Worm (Caenorhabditis elegans): Measurements from ENCODE around the gene ZK177.3.

Gene ZK177.3

DNA sequence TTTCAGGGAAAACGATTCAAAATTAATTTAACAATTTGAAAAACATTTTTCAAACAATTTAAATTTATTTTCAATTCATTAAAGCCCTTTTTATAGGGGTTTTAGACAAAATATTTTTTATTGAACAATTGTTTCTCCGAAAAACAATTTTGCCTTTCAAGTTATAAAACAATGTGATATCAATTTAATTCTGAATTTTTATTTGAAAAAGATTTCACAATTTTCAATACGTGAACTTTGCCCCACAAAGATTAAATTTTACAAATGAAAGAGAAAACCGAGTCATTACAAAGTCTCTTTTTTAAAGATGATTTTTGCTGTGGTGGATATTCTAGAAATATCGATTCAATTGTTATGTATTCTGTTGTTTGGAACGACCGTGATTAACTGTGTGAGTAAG is 3.3 kb downstream of the ZK177.3 start, which contains the start of gene ZK177.2:
ZK177.2 (plus strand) TSS at position 301 of the 400 bp plus-strand sequence.
- no peak for TF ChIP-seq ztf-16 (tag; optimal IDR thresholded peaks at IDR 0.05)
- TF ChIP-seq nfya-1 (tag; optimal IDR thresholded peaks at IDR 0.05): no peak
- TF ChIP-seq pax-1 (tag; optimal IDR thresholded peaks at IDR 0.05): no peak
- TF ChIP-seq C08G9.2 (tag; optimal IDR thresholded peaks at IDR 0.05): no peak
- TF ChIP-seq nhr-232 (tag; optimal IDR thresholded peaks at IDR 0.05): no peak
- TF ChIP-seq dmd-4 (tag; optimal IDR thresholded peaks at IDR 0.05; ENCODE audit: borderline replicate concordance): no peak
- no peak for TF ChIP-seq pha-2 (tag; optimal IDR thresholded peaks at IDR 0.05)
- TF ChIP-seq pros-1 (tag; optimal IDR thresholded peaks at IDR 0.05): no peak
- TF ChIP-seq rnt-1 (tag; optimal IDR thresholded peaks at IDR 0.05): no peak
- TF ChIP-seq fkh-10 (GFP tag; optimal IDR thresholded peaks at IDR 0.05): no peak
- no peak for TF ChIP-seq pqm-1 (tag; optimal IDR thresholded peaks at IDR 0.05)
- no peak for TF ChIP-seq sox-4 (tag; optimal IDR thresholded peaks at IDR 0.05)
- no peak for TF ChIP-seq ceh-34 (tag; optimal IDR thresholded peaks at IDR 0.05)
- TF ChIP-seq unc-55 (GFP tag; optimal IDR thresholded peaks at IDR 0.05): no peak
- no peak for TF ChIP-seq ceh-6 (GFP tag; optimal IDR thresholded peaks at IDR 0.05)

DNA sequence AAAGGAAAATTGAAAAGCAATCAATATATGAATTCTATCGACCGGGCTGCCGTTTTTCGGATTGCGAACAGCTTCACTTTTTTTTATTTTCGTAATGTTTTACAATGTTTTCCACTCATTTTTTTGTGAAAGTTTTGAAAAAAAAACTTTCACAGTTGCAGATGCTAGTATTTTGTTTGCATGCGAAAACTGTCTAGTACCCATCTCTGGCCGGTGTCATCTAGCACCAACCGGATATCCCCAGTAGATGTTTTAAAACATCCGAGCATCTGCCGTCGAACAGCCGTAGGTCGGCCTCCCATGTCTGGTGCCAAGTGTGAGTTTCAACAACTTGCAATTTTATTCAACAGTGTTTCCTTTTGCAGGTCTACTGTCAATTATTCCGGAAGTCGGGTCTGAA is 5.8 kb downstream of the ZK177.3 start, which contains the start of gene ZK177.12:
ZK177.12 (plus strand) TSS at position 301 of the 400 bp plus-strand sequence.
- no peak for TF ChIP-seq hlh-13 (GFP tag; optimal IDR thresholded peaks at IDR 0.05)
- no peak for TF ChIP-seq tbx-2 (tag; optimal IDR thresholded peaks at IDR 0.05)
- TF ChIP-seq K09A11.1 (tag; optimal IDR thresholded peaks at IDR 0.05; ENCODE audit: insufficient read depth): no peak
- no peak for TF ChIP-seq hlh-8 (tag; optimal IDR thresholded peaks at IDR 0.05)
- TF ChIP-seq ceh-2 (tag; optimal IDR thresholded peaks at IDR 0.05): no peak
- no peak for TF ChIP-seq rnt-1 (tag; optimal IDR thresholded peaks at IDR 0.05)
- no peak for TF ChIP-seq C08G9.2 (tag; optimal IDR thresholded peaks at IDR 0.05)
- TF ChIP-seq ceh-24 (tag; optimal IDR thresholded peaks at IDR 0.05): no peak
- no peak for TF ChIP-seq mec-3 (tag; optimal IDR thresholded peaks at IDR 0.05; ENCODE audit: borderline replicate concordance)
- no peak for TF ChIP-seq hlh-15 (tag; optimal IDR thresholded peaks at IDR 0.05)
- no peak for TF ChIP-seq npax-4 (tag; optimal IDR thresholded peaks at IDR 0.05)
- no peak for TF ChIP-seq zip-5 (tag; optimal IDR thresholded peaks at IDR 0.05)
- TF ChIP-seq ahr-1 (tag; optimal IDR thresholded peaks at IDR 0.05): no peak

DNA sequence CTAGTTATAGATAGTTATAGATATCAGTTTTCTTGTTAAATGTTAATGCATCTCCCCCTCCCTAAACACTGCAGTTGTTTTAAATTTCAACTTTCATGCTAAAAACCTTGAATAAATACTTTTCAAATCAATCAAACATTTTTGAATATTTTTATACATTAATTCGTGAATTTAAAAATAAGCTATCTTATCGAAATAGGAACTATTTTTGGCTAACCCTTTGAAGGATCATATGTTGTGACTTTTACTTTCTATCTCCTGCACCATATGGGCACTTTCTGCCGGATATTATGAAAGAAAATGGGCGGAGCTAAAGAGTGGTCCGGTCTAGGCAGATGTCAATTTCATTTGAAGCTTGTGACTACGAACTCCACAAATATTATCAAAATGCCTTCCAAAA is 7.0 kb downstream of the ZK177.3 start, which contains the start of gene ZK177.11:
ZK177.11 (plus strand) TSS at position 301 of the 400 bp plus-strand sequence.
- TF ChIP-seq rnt-1 (tag; optimal IDR thresholded peaks at IDR 0.05): no peak

DNA sequence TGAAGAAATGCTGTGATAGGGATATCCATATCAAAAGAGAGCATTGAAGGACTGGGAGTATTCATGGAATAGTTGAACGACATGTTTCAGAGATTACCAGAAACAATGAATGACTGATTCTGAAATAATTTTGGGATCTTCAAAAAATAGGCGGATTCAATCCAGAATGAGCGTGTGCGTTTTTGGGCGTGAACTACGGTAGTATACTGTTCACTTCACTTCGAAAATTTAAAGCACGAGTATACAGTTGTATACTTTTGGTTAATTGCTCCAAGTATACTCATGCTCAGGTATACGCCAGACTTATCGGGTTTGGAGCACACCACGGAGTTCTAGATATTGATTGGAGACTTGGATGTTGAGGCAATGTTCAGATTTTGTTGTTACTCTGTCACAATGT is 9.7 kb downstream of the ZK177.3 start, which contains the start of gene tbx-35:
tbx-35 (minus strand) TSS at position 101 of the 400 bp plus-strand sequence.
- no peak for TF ChIP-seq ceh-30 (tag; optimal IDR thresholded peaks at IDR 0.05)
- TF ChIP-seq lim-6 (tag; optimal IDR thresholded peaks at IDR 0.05): no peak
- no peak for TF ChIP-seq fkh-6 (tag; optimal IDR thresholded peaks at IDR 0.05)
- no peak for TF ChIP-seq hlh-6 (tag; optimal IDR thresholded peaks at IDR 0.05)
- no peak for TF ChIP-seq mec-3 (tag; optimal IDR thresholded peaks at IDR 0.05; ENCODE audit: borderline replicate concordance)
- no peak for TF ChIP-seq ceh-48 (tag; optimal IDR thresholded peaks at IDR 0.05)

DNA sequence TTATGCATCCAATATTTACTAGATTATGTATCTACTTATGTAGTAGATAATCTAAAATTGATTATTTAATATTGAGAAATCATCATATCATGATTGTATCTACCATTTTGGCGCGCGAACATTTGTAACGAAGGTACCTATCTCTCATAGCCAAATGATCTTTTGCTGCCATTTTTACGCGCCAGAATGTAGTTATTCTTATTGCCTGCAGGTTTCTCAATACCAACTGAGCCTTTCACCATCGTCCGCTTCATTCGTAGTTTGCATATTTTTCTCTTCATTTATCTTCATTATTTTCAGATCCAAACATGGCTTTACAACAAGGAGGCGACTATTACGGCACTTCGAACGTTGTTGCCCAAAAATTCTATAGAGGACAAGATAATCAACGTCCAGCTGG is 12.2 kb downstream of the ZK177.3 start, which contains the start of gene ZK177.1:
ZK177.1 (plus strand) TSS at position 301 of the 400 bp plus-strand sequence.
- TF ChIP-seq hlh-8 (tag; optimal IDR thresholded peaks at IDR 0.05) (no peak), ets-4 (tag; optimal IDR thresholded peaks at IDR 0.05) (no peak), madf-2 (tag; optimal IDR thresholded peaks at IDR 0.05) (no peak), ceh-31 (tag; optimal IDR thresholded peaks at IDR 0.05) (no peak), hlh-15 (tag; optimal IDR thresholded peaks at IDR 0.05) (no peak), unc-42 (tag; optimal IDR thresholded peaks at IDR 0.05) (no peak), syd-9 (tag; optimal IDR thresholded peaks at IDR 0.05) (no peak), dve-1 (tag; optimal IDR thresholded peaks at IDR 0.05) (no peak), nhr-11 (tag; optimal IDR thresholded peaks at IDR 0.05) (no peak), K02D7.2 (tag; optimal IDR thresholded peaks at IDR 0.05) (no peak), hlh-6 (tag; optimal IDR thresholded peaks at IDR 0.05) (no peak), mec-3 (tag; optimal IDR thresholded peaks at IDR 0.05; ENCODE audit: borderline replicate concordance) (no peak), elt-2 (tag; optimal IDR thresholded peaks at IDR 0.05) (no peak), che-1 (tag; optimal IDR thresholded peaks at IDR 0.05) (no peak), ref-2 (tag; optimal IDR thresholded peaks at IDR 0.05) (no peak), npax-4 (tag; optimal IDR thresholded peaks at IDR 0.05) (no peak)
